Worm (Caenorhabditis elegans): Measurements from ENCODE around the gene Y59E9AL.4.

Y59E9AL.4 gene

DNA sequence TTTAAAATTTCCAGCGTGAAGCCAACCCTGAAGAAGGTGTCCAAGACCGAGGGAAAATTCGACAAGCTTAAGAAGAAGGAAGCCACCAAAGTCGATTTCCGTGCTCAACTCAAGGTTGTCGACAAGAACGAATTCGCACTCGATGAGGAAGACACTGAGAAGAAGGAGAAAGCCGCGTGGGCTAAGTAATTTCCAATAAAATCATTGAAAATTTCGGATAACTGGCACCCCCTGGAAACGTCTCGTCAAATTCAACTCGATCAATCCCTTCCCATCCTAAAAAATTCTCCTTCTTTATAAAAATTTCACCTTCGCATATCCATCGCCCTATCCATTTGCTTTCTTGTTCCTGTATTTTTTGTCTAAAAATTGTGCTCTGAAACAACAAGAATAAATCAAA lies 8.3 kb downstream of the Y59E9AL.4 start:
- TF ChIP-seq nhr-47 (tag; optimal IDR thresholded peaks at IDR 0.05), result no peak
- no peak for TF ChIP-seq nhr-90 (tag; optimal IDR thresholded peaks at IDR 0.05; ENCODE audit: poor library complexity)

DNA sequence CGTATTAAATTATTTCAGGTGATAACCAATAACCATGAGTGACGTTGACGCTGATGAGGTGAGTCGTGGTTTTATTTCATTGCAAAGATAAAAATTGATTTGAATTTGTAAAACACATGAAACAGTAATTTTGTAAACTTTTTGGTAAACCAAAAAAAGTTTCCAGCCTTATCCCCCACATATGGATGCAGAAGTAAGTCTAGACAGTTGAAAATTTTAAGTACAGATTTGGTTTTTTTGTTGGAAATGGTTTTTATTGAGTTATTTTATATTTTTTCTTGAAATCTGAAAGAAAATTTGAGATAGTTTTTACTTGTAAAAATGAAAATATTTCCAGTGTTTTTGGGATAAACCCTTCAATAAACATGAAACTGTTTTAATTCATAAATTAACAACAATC lies 10.4 kb downstream of the Y59E9AL.4 start, which contains the start of gene tni-4:
Gene tni-4 (plus strand): TSS at position 19 of the 400 bp plus-strand sequence.
- TF ChIP-seq ztf-11 (tag; optimal IDR thresholded peaks at IDR 0.05), result no peak
- TF ChIP-seq hlh-4 (tag; optimal IDR thresholded peaks at IDR 0.05), result no peak
- no peak for TF ChIP-seq ets-5 (GFP tag; IDR thresholded peaks at IDR 0.05)
- TF ChIP-seq nhr-11 (tag; optimal IDR thresholded peaks at IDR 0.05), result no peak
- TF ChIP-seq C04F5.9 (tag; optimal IDR thresholded peaks at IDR 0.05), result no peak

DNA sequence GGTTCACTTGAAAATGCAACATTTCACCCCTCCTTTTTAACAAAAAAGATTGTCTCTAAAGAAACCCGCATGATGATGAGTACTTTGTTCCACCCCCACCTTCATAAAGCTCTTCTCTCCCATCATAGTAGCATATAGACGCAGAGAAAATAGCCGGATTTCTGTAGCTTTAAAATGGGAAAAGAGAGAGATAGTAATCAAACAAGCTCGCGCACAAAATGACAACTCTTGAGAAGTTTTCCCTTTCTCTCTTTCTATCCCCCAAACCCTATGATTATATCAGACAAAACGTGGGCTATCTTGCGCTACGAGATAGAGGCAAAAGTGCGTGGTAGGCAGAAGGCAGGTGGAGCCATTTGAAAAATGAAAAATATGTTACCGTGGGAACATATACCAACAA lies 12.4 kb downstream of the Y59E9AL.4 start:
- TF ChIP-seq C04F5.9 (tag; optimal IDR thresholded peaks at IDR 0.05) (no peak), tlp-1 (tag; optimal IDR thresholded peaks at IDR 0.05) (no peak), snu-23 (GFP tag; optimal IDR thresholded peaks at IDR 0.05) (no peak), nhr-77 (tag; optimal IDR thresholded peaks at IDR 0.05) (peak; percentile 44)

DNA sequence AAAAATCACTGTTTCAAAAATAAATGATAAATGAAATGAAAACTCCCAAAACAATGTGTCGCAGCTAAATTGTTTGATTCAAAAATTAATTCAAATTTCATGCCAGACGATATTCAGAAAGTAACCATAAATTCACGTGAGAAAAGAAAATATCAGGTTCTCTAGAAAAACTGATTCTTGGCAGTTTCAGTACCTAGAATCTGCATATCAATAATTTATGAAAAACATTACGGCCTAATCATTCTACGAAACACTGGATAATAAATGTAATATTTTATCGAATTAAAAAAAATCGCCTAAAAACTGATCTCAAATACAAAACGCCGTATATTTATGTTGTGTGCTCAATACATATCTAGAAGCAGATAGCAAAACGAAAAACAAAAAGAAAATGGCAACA lies 14.2 kb downstream of the Y59E9AL.4 start:
- no peak for TF ChIP-seq ama-1 (optimal IDR thresholded peaks at IDR 0.05)
- peak; percentile 69 for TF ChIP-seq nhr-71 (tag; optimal IDR thresholded peaks at IDR 0.05)
- TF ChIP-seq nhr-237 (tag; optimal IDR thresholded peaks at IDR 0.05), result no peak
- no peak for TF ChIP-seq unc-86 (tag; optimal IDR thresholded peaks at IDR 0.05)
- peak in 1 of 2 experiments; percentile 38 for TF ChIP-seq lsy-2 (tag; optimal IDR thresholded peaks at IDR 0.05)
- TF ChIP-seq fkh-8 (tag; optimal IDR thresholded peaks at IDR 0.05), result peak; percentile 81
- TF ChIP-seq vab-15 (tag; optimal IDR thresholded peaks at IDR 0.05), result no peak
- peak; percentile 20 for TF ChIP-seq dsc-1 (tag; optimal IDR thresholded peaks at IDR 0.05)
- TF ChIP-seq nhr-47 (tag; optimal IDR thresholded peaks at IDR 0.05), result peak; percentile 60
- TF ChIP-seq pag-3 (tag; optimal IDR thresholded peaks at IDR 0.05; ENCODE audit: borderline replicate concordance, insufficient read depth), result no peak
- peak; percentile 36 for TF ChIP-seq hlh-4 (tag; optimal IDR thresholded peaks at IDR 0.05)
- TF ChIP-seq lin-13 (GFP tag; optimal IDR thresholded peaks at IDR 0.05), result no peak

DNA sequence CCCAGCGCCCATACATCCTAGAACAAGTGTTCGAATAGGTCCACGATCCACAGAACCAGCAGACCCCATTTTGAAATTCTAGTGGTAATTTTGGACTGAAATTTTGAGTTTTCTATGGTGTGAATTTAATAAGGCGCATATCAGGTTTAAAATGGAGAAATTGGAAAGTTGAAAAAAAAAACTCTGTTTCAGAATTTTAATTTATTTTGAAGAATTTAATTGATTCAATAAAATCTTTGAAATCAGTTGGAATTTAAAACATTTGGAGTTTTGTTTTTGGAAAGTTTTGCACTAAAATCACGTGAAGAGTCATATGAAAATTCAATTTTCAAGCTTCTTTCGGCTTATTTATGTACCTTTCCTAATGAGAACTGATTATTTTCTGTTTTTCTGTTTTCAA lies 19.5 kb downstream of the Y59E9AL.4 start, which contains the start of gene gpa-18:
Gene gpa-18 (minus strand): TSS at position 101 of the 400 bp plus-strand sequence.
- TF ChIP-seq hpl-2 (GFP tag; optimal IDR thresholded peaks at IDR 0.05) (no peak), fkh-4 (tag; optimal IDR thresholded peaks at IDR 0.05; ENCODE audit: borderline replicate concordance) (no peak), grh-1 (GFP tag; IDR thresholded peaks at IDR 0.05) (no peak), elt-3 (tag; optimal IDR thresholded peaks at IDR 0.05) (no peak), alr-1 (tag; optimal IDR thresholded peaks at IDR 0.05; ENCODE audit: borderline replicate concordance) (no peak), sptf-1 (tag; optimal IDR thresholded peaks at IDR 0.05) (no peak), mdl-1 (tag; optimal IDR thresholded peaks at IDR 0.05) (no peak), efl-3 (GFP tag; optimal IDR thresholded peaks at IDR 0.05) (no peak)

DNA sequence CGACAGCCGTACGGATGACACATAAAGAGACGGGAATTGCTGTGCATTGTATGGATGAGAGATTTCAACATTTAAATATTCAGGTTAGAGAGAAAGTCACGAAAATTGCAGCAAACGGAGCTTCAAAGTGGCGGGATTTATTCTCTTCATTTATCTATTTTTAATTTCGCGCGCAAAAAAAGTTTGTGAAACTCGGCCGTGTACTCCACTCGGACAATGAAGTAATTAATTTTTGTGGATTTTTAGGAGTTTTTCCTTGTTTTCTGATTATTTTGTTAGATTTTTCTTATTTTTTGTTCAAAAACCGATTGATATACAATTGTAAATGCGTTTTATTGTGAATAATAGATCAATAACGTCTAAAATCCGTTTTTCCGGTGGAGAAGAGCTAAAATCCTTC lies 26.9 kb downstream of the Y59E9AL.4 start:
- peak; percentile 21 for TF ChIP-seq egl-13 (tag; optimal IDR thresholded peaks at IDR 0.05)
- TF ChIP-seq elt-3 (tag; optimal IDR thresholded peaks at IDR 0.05), result no peak
- no peak for TF ChIP-seq nhr-11 (tag; optimal IDR thresholded peaks at IDR 0.05)
- TF ChIP-seq sup-37 (GFP tag; optimal IDR thresholded peaks at IDR 0.05), result no peak
- TF ChIP-seq nhr-28 (tag; optimal IDR thresholded peaks at IDR 0.05), result no peak
- no peak for TF ChIP-seq F16B12.6 (tag; optimal IDR thresholded peaks at IDR 0.05)
- peak; percentile 75 for TF ChIP-seq nhr-85 (tag)
- TF ChIP-seq lin-35 (GFP tag; optimal IDR thresholded peaks at IDR 0.05), result peak; percentile 73 to 79
- TF ChIP-seq egl-27 (tag; optimal IDR thresholded peaks at IDR 0.05), result no peak
- TF ChIP-seq lin-39 (tag; optimal IDR thresholded peaks at IDR 0.05), result peak; percentile 23
- TF ChIP-seq dsc-1 (tag; optimal IDR thresholded peaks at IDR 0.05), result peak; percentile 38
- peak; percentile 15 for TF ChIP-seq fkh-4 (tag; optimal IDR thresholded peaks at IDR 0.05; ENCODE audit: borderline replicate concordance)
- peak; percentile 8 for TF ChIP-seq nhr-20 (tag; optimal IDR thresholded peaks at IDR 0.05)
- TF ChIP-seq ceh-63 (GFP tag; optimal IDR thresholded peaks at IDR 0.05), result no peak
- TF ChIP-seq xbp-1 (tag; optimal IDR thresholded peaks at IDR 0.05), result peak; percentile 33
- TF ChIP-seq dpl-1 (GFP tag; optimal IDR thresholded peaks at IDR 0.05), result peak; percentile 76 to 86 (median 80)
- TF ChIP-seq unc-86 (tag; optimal IDR thresholded peaks at IDR 0.05), result no peak
- TF ChIP-seq lin-14 (GFP tag; optimal IDR thresholded peaks at IDR 0.05), result no peak
- no peak for TF ChIP-seq ceh-82 (tag; optimal IDR thresholded peaks at IDR 0.05)
- peak; percentile 87 for TF ChIP-seq efl-1 (optimal IDR thresholded peaks at IDR 0.05)
- peak; percentile 86 to 98 for TF ChIP-seq efl-1 (GFP tag; optimal IDR thresholded peaks at IDR 0.05 in 1 of 2)
